Worm (Caenorhabditis elegans) whole organism, L3 larva: ENCODE results near the gene timp-1.

ENCODE experiments used
- R02D3.7 ChIP-seq: fragments of 150-350 bp; optimal IDR thresholded peaks from 2 replicates; lab custom pipeline; 2014; ENCODE audit warnings: missing biosample characterization, missing genetic modification characterization
- ama-1 ChIP-seq: fragments of 150-350 bp; optimal IDR thresholded peaks from 2 replicates; lab custom pipeline; 2018
- ceh-82 ChIP-seq: fragments of 150-350 bp; optimal IDR thresholded peaks from 2 replicates; lab custom pipeline; 2014; ENCODE audit warnings: missing biosample characterization, missing genetic modification characterization
- ceh-9 ChIP-seq: sonication (generic microtip); optimal IDR thresholded peaks from 2 replicates; lab custom pipeline; 2018; ENCODE audit warnings: missing biosample characterization, missing genetic modification characterization
- daf-12 ChIP-seq: fragments of 150-350 bp; optimal IDR thresholded peaks from 2 replicates; lab custom pipeline; 2014; ENCODE audit warnings: missing biosample characterization, missing genetic modification reagents, missing genetic modification characterization
- egl-27 ChIP-seq: sonication (generic microtip); optimal IDR thresholded peaks from 4 replicates; lab custom pipeline; 2017; ENCODE audit warnings: missing biosample characterization, missing genetic modification reagents, missing genetic modification characterization
- egl-5 ChIP-seq: fragments of 150-350 bp; optimal IDR thresholded peaks from 2 replicates; lab custom pipeline; 2017; ENCODE audit warnings: missing biosample characterization, missing genetic modification reagents, missing genetic modification characterization, inconsistent platforms
- elt-1 ChIP-seq: fragments of 150-350 bp; optimal IDR thresholded peaks from 2 replicates; lab custom pipeline; 2014; ENCODE audit warnings: missing biosample characterization, missing genetic modification characterization
- elt-2 ChIP-seq: sonication (generic microtip); optimal IDR thresholded peaks from 2 replicates; lab custom pipeline; 2016; ENCODE audit warnings: missing genetic modification reagents, mild to moderate bottlenecking, missing genetic modification characterization, missing compliant biosample characterization
- elt-3 ChIP-seq, 3 experiments: fragments of 150-350 bp in 1 of 3; sonication (generic microtip) in 2 of 3; optimal IDR thresholded peaks; 2 replicates in 2 of 3; 4 replicates in 1 of 3; lab custom pipeline; 2014 to 2017; ENCODE audit warnings: missing biosample characterization in 3 of 3, missing genetic modification characterization in 3 of 3
- eor-1 ChIP-seq, 2 experiments: fragments of 150-350 bp; optimal IDR thresholded peaks; 2 replicates each; lab custom pipeline; 2014 to 2018; ENCODE audit warnings: missing biosample characterization in 2 of 2, missing genetic modification characterization in 2 of 2
- fkh-10 ChIP-seq: sonication (generic microtip); optimal IDR thresholded peaks from 2 replicates; lab custom pipeline; 2017; ENCODE audit warnings: missing biosample characterization, missing genetic modification reagents, missing genetic modification characterization
- jun-1 ChIP-seq: fragments of 150-350 bp; optimal IDR thresholded peaks from 2 replicates; lab custom pipeline; 2014; ENCODE audit warnings: missing biosample characterization, missing genetic modification reagents, missing genetic modification characterization
- lin-15B ChIP-seq: fragments of 150-350 bp; optimal IDR thresholded peaks from 2 replicates; lab custom pipeline; 2014; ENCODE audit warnings: missing biosample characterization, missing genetic modification characterization
- lin-39 ChIP-seq: fragments of 150-350 bp; optimal IDR thresholded peaks from 2 replicates; lab custom pipeline; 2018; ENCODE audit warnings: missing biosample characterization, missing genetic modification reagents, missing genetic modification characterization
- lsy-12 ChIP-seq: sonication (generic microtip); optimal IDR thresholded peaks from 2 replicates; lab custom pipeline; 2016; ENCODE audit warnings: mild to moderate bottlenecking, missing genetic modification characterization, missing compliant biosample characterization
- mml-1 ChIP-seq: fragments of 150-350 bp; sonication (generic microtip); optimal IDR thresholded peaks from 3 replicates; lab custom pipeline; 2014; ENCODE audit warnings: missing biosample characterization, missing genetic modification characterization
- nfya-1 ChIP-seq: sonication (generic microtip); optimal IDR thresholded peaks from 2 replicates; lab custom pipeline; 2017; ENCODE audit warnings: missing genetic modification characterization, mild to moderate bottlenecking, missing compliant biosample characterization, antibody characterized with exemption, moderate library complexity; ENCODE audit not compliant: insufficient read depth
- nhr-11 ChIP-seq: fragments of 150-350 bp; optimal IDR thresholded peaks from 2 replicates; lab custom pipeline; 2014; ENCODE audit warnings: missing biosample characterization, missing genetic modification characterization
- nhr-23 ChIP-seq: fragments of 150-350 bp; optimal IDR thresholded peaks from 2 replicates; lab custom pipeline; 2014; ENCODE audit warnings: missing biosample characterization, missing genetic modification reagents, missing genetic modification characterization
- nhr-237 ChIP-seq: fragments of 150-350 bp; optimal IDR thresholded peaks from 2 replicates; lab custom pipeline; 2014; ENCODE audit warnings: missing biosample characterization, missing genetic modification characterization
- nhr-25 ChIP-seq: sonication (generic microtip); optimal IDR thresholded peaks from 2 replicates; lab custom pipeline; 2017; ENCODE audit warnings: missing biosample characterization, missing genetic modification characterization
- nhr-28 ChIP-seq: fragments of 150-350 bp; optimal IDR thresholded peaks from 2 replicates; lab custom pipeline; 2014; ENCODE audit warnings: missing biosample characterization, missing genetic modification characterization
- nhr-43 ChIP-seq: sonication (generic microtip); optimal IDR thresholded peaks from 2 replicates; lab custom pipeline; 2016; ENCODE audit warnings: mild to moderate bottlenecking, missing genetic modification characterization, missing compliant biosample characterization; ENCODE audit not compliant: poor library complexity, severe bottlenecking
- pha-4 ChIP-seq: fragments of 150-350 bp; optimal IDR thresholded peaks from 2 replicates; lab custom pipeline; 2014; ENCODE audit warnings: missing biosample characterization, missing genetic modification reagents, missing genetic modification characterization
- pqm-1 ChIP-seq: fragments of 150-350 bp; optimal IDR thresholded peaks from 2 replicates; lab custom pipeline; 2017; ENCODE audit warnings: missing biosample characterization, missing genetic modification characterization, inconsistent platforms
- sea-2 ChIP-seq: fragments of 150-350 bp; sonication (generic microtip); optimal IDR thresholded peaks from 4 replicates; lab custom pipeline; 2014; ENCODE audit warnings: missing biosample characterization, missing genetic modification reagents, missing genetic modification characterization
- tbx-2 ChIP-seq: sonication (generic microtip); optimal IDR thresholded peaks from 2 replicates; lab custom pipeline; 2016; ENCODE audit warnings: mild to moderate bottlenecking, missing genetic modification characterization, missing compliant biosample characterization
- unc-62 ChIP-seq: fragments of 150-350 bp; sonication (generic microtip); optimal IDR thresholded peaks from 4 replicates; lab custom pipeline; 2014; ENCODE audit warnings: missing biosample characterization, missing genetic modification reagents, missing genetic modification characterization
- ztf-11 ChIP-seq: fragments of 150-350 bp; optimal IDR thresholded peaks from 2 replicates; lab custom pipeline; 2014; ENCODE audit warnings: missing biosample characterization, missing genetic modification characterization
- ztf-4 ChIP-seq: fragments of 150-350 bp; optimal IDR thresholded peaks from 2 replicates; lab custom pipeline; 2014; ENCODE audit warnings: missing biosample characterization, missing genetic modification characterization

Gene timp-1

ce11 chrV:8198994-8199393 is 8.0 kb upstream of the timp-1 start, which contains the start of gene F20D6.11:
Gene F20D6.11 (minus strand): TSS chrV:8199094.
- TF ChIP-seq ama-1 (lab: Kevin White, UChicago) (no peak), elt-2 (peak; percentile 18)

- TF ChIP-seq nhr-43 (tag; lab: Kevin White, UChicago) (peak; percentile 16), sea-2 (no peak), nhr-23 (tag; lab: Kevin White, UChicago) (peak; percentile 65), egl-27 (tag; lab: Kevin White, UChicago) (peak; percentile 24), nhr-25 (tag; lab: Kevin White, UChicago) (peak; percentile 35), lin-15B (tag; lab: Kevin White, UChicago) (no peak), eor-1 (tag; optimal IDR thresholded peaks at IDR 0.05; lab: Kevin White, UChicago) (no peak), unc-62 (GFP tag; lab: Kevin White, UChicago) (no peak), nhr-237 (no peak), fkh-10 (GFP tag; lab: Kevin White, UChicago) (no peak), ztf-11 (no peak), nfya-1 (tag; lab: Kevin White, UChicago) (no peak)
These were observed 5.7 kb upstream of the timp-1 start, which contains the start of gene cri-2 for ce11 chrV:8201229-8201858. Gene cri-2 (plus strand): TSS chrV:8201808.

DNA sequence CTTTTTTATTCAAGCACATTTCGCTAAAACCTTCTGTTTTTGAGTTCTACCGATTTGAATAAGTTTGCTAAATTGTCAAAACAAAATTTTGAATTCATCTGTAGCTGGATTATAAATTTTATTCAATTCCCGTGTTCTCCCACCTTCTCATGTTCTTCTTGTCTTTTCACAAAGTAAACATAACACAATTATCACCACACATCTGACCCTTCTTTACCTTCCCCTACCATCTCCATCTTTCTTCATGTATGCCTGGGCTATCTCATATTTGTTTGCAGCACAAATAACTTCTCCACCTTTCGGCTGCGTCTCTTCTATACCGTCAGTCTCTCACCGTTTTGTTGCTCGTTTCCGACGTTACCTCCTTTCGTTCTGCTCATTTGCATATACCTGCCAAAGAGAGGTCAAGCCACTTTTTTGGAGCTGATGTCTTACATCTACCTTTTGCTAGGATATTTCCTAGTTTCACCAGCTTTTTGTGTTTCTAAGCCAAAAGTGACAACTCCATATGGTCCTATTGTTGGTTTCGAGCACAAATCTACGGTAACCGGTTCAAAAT is 3.9 kb upstream of the timp-1 start, which contains the start of gene cest-17:
cest-17 (plus strand) TSS at position 248 of the 559 bp plus-strand sequence.
- no peak for TF ChIP-seq elt-3 (tag; optimal IDR thresholded peaks at IDR 0.05; lab: Kevin White, UChicago)
- TF ChIP-seq pqm-1 (tag; lab: Kevin White, UChicago): peak; percentile 16
- no peak for TF ChIP-seq ztf-4
- TF ChIP-seq sea-2: no peak
- TF ChIP-seq R02D3.7: no peak
- no peak for TF ChIP-seq lsy-12 (tag; lab: Kevin White, UChicago)
- no peak for TF ChIP-seq ceh-82 (tag; lab: Kevin White, UChicago)
- TF ChIP-seq lin-39 (tag; lab: Kevin White, UChicago): no peak
- no peak for TF ChIP-seq tbx-2 (tag; lab: Kevin White, UChicago)
- TF ChIP-seq daf-12: no peak
- TF ChIP-seq elt-1 (tag; lab: Kevin White, UChicago): no peak
- TF ChIP-seq nhr-237: no peak
- no peak for TF ChIP-seq nhr-23 (tag; lab: Kevin White, UChicago)
- peak; percentile 76 for TF ChIP-seq pha-4
- TF ChIP-seq elt-2: peak; percentile 21
- TF ChIP-seq nhr-28 (tag; lab: Kevin White, UChicago): no peak

ce11 chrV:8210527-8210926 is 3.5 kb downstream of the timp-1 start:
- TF ChIP-seq jun-1 (tag; lab: Kevin White, UChicago) (no peak), nfya-1 (tag; lab: Kevin White, UChicago) (peak; percentile 19), unc-62 (GFP tag; lab: Kevin White, UChicago) (no peak), mml-1 (no peak), nhr-11 (tag; lab: Kevin White, UChicago) (no peak), ceh-82 (tag; lab: Kevin White, UChicago) (no peak), egl-5 (tag; lab: Kevin White, UChicago) (no peak), ceh-9 (tag; lab: Kevin White, UChicago) (no peak)

- TF ChIP-seq ceh-9 (tag; lab: Kevin White, UChicago) (no peak), nhr-43 (tag; lab: Kevin White, UChicago) (no peak), tbx-2 (tag; lab: Kevin White, UChicago) (no peak), ztf-11 (no peak), pqm-1 (tag; lab: Kevin White, UChicago) (no peak), elt-2 (no peak), unc-62 (GFP tag; lab: Kevin White, UChicago) (no peak), egl-27 (tag; lab: Kevin White, UChicago) (no peak)
These were observed 5.0 kb downstream of the timp-1 start for ce11 chrV:8211993-8212392.
